Worm (Caenorhabditis elegans) whole organism, young adult: Measurements from ENCODE around the gene Y39A1A.9.

Experiments
- B0019.2 ChIP-seq: fragments of 200-800 bp; sonication (Bioruptor generic); conservative IDR thresholded peaks from 2 replicates; pipeline ENCODE4 v1.3.6; 2022; ENCODE audit warnings: missing genetic modification reagents, missing genetic modification characterization, missing compliant biosample characterization
- B0336.3 ChIP-seq: fragments of 200-800 bp; sonication (Bioruptor generic); IDR thresholded peaks from 2 replicates; pipeline ENCODE4 v1.3.6; 2022; ENCODE audit warnings: missing genetic modification characterization, missing compliant biosample characterization
- F23B12.7 ChIP-seq: sonication (generic microtip); optimal IDR thresholded peaks from 2 replicates; lab custom pipeline; 2017; ENCODE audit warnings: missing genetic modification characterization, mild to moderate bottlenecking, missing compliant biosample characterization, antibody characterized with exemption, moderate library complexity; ENCODE audit not compliant: insufficient read depth
- F39B2.1 ChIP-seq: fragments of 200-800 bp; sonication (Bioruptor generic); IDR thresholded peaks from 2 replicates; pipeline ENCODE4 v1.3.6; 2022; ENCODE audit warnings: missing genetic modification reagents, missing genetic modification characterization, missing compliant biosample characterization
- F49E8.2 ChIP-seq: sonication (generic microtip); optimal IDR thresholded peaks from 3 replicates; lab custom pipeline; 2017; ENCODE audit warnings: missing genetic modification characterization, mild to moderate bottlenecking, missing compliant biosample characterization, antibody characterized with exemption, moderate library complexity; ENCODE audit not compliant: insufficient read depth
- T07F8.4 ChIP-seq: sonication (generic microtip); optimal IDR thresholded peaks from 2 replicates; lab custom pipeline; 2016; ENCODE audit warnings: mild to moderate bottlenecking, missing genetic modification characterization, moderate library complexity, missing compliant biosample characterization
- Y67H2A.10 ChIP-seq: fragments of 200-800 bp; sonication (Bioruptor generic); conservative IDR thresholded peaks from 2 replicates; pipeline ENCODE4 v1.3.6; 2022; ENCODE audit warnings: missing genetic modification reagents, missing genetic modification characterization, missing compliant biosample characterization
- Y95B8A.8 ChIP-seq: fragments of 200-800 bp; sonication (Bioruptor generic); IDR thresholded peaks from 2 replicates; pipeline ENCODE4 v1.3.6; 2022; ENCODE audit warnings: missing genetic modification reagents, missing genetic modification characterization, missing compliant biosample characterization
- ama-1 ChIP-seq, 3 experiments: fragments of 150-350 bp in 1 of 3; sonication (generic microtip) in 2 of 3; optimal IDR thresholded peaks; 2 replicates each; lab custom pipeline; 2014 to 2018; ENCODE audit warnings: missing biosample characterization in 2 of 3, missing genetic modification characterization in 2 of 3, missing genetic modification reagents in 2 of 3
- aptf-2 ChIP-seq: fragments of 200-800 bp; sonication (Bioruptor generic); conservative IDR thresholded peaks from 2 replicates; pipeline ENCODE4 v1.3.6; 2022; ENCODE audit warnings: missing genetic modification reagents, missing genetic modification characterization, missing compliant biosample characterization
- attf-3 ChIP-seq: fragments of 200-800 bp; sonication (Bioruptor generic); conservative IDR thresholded peaks from 2 replicates; pipeline ENCODE4 v1.3.6; 2022; ENCODE audit warnings: missing genetic modification reagents, missing genetic modification characterization, missing compliant biosample characterization
- attf-5 ChIP-seq: fragments of 200-800 bp; sonication (Bioruptor generic); optimal IDR thresholded peaks from 2 replicates; lab custom pipeline; 2018; ENCODE audit warnings: mild to moderate bottlenecking, missing genetic modification characterization, missing compliant biosample characterization
- bed-2 ChIP-seq: fragments of 200-800 bp; sonication (Bioruptor generic); IDR thresholded peaks from 2 replicates; pipeline ENCODE4 v1.3.6; 2022; ENCODE audit warnings: missing genetic modification reagents, missing genetic modification characterization, missing compliant biosample characterization
- ceh-27 ChIP-seq: fragments of 200-800 bp; sonication (Bioruptor generic); optimal IDR thresholded peaks from 2 replicates; lab custom pipeline; 2018; ENCODE audit warnings: mild to moderate bottlenecking, missing genetic modification characterization, moderate library complexity, missing compliant biosample characterization
- ceh-58 ChIP-seq: fragments of 200-800 bp; sonication (Bioruptor generic); IDR thresholded peaks from 2 replicates; pipeline ENCODE4 v1.3.6; 2022; ENCODE audit warnings: missing genetic modification characterization, missing compliant biosample characterization
- ceh-79 ChIP-seq: sonication (generic microtip); optimal IDR thresholded peaks from 2 replicates; lab custom pipeline; 2017; ENCODE audit warnings: mild to moderate bottlenecking, missing genetic modification characterization, missing compliant biosample characterization
- ceh-91 ChIP-seq: fragments of 200-800 bp; sonication (Bioruptor generic); IDR thresholded peaks from 2 replicates; pipeline ENCODE4 v1.3.6; 2022; ENCODE audit warnings: missing genetic modification reagents, missing genetic modification characterization, missing compliant biosample characterization
- die-1 ChIP-seq: sonication (generic microtip); optimal IDR thresholded peaks from 2 replicates; lab custom pipeline; 2016; ENCODE audit warnings: missing genotype, mild to moderate bottlenecking, missing genetic modification characterization, missing compliant biosample characterization
- dox-1 ChIP-seq: fragments of 200-800 bp; sonication (Bioruptor generic); IDR thresholded peaks from 2 replicates; pipeline ENCODE4 v1.3.6; 2022; ENCODE audit warnings: missing genetic modification reagents, missing genetic modification characterization, missing compliant biosample characterization
- ekl-4 ChIP-seq: fragments of 200-800 bp; sonication (Bioruptor generic); IDR thresholded peaks from 2 replicates; pipeline ENCODE4 v1.3.6; 2022; ENCODE audit warnings: missing genetic modification reagents, missing genetic modification characterization, missing compliant biosample characterization
- him-1 ChIP-seq: sonication (generic microtip); optimal IDR thresholded peaks from 2 replicates; lab custom pipeline; 2016; ENCODE audit warnings: missing genotype, missing genetic modification reagents, missing genetic modification characterization, missing compliant biosample characterization
- hlh-12 ChIP-seq: sonication (generic microtip); optimal IDR thresholded peaks from 2 replicates; lab custom pipeline; 2016; ENCODE audit warnings: missing genetic modification characterization, missing compliant biosample characterization
- hmg-20 ChIP-seq: fragments of 200-800 bp; sonication (Bioruptor generic); IDR thresholded peaks from 2 replicates; pipeline ENCODE4 v1.3.6; 2022; ENCODE audit warnings: missing genetic modification reagents, missing genetic modification characterization, missing compliant biosample characterization
- hrde-1 ChIP-seq: sonication (generic microtip); optimal IDR thresholded peaks from 2 replicates; lab custom pipeline; 2016; ENCODE audit warnings: missing genetic modification characterization, mild to moderate bottlenecking, missing compliant biosample characterization, moderate library complexity, missing genotype, missing genetic modification reagents, borderline replicate concordance
- lag-1 ChIP-seq: fragments of 200-800 bp; sonication (Bioruptor generic); IDR thresholded peaks from 2 replicates; pipeline ENCODE4 v1.3.6; 2022; ENCODE audit warnings: missing genetic modification reagents, missing genetic modification characterization, missing compliant biosample characterization
- let-526 ChIP-seq: fragments of 200-800 bp; sonication (Bioruptor generic); IDR thresholded peaks from 2 replicates; pipeline ENCODE4 v1.3.6; 2022; ENCODE audit warnings: missing genetic modification reagents, missing genetic modification characterization, missing compliant biosample characterization
- lin-35 ChIP-seq, 3 experiments: fragments of 150-350 bp in 2 of 3; sonication (generic microtip) in 1 of 3; optimal IDR thresholded peaks; 2 replicates each; lab custom pipeline; 2014 to 2018; ENCODE audit warnings: missing biosample characterization in 3 of 3, missing genetic modification characterization in 3 of 3, missing genetic modification reagents in 3 of 3
- madf-6 ChIP-seq: fragments of 200-800 bp; sonication (Bioruptor generic); IDR thresholded peaks from 2 replicates; pipeline ENCODE4 v1.3.6; 2022; ENCODE audit warnings: missing genetic modification reagents, missing genetic modification characterization, missing compliant biosample characterization
- mel-28 ChIP-seq: sonication (generic microtip); optimal IDR thresholded peaks from 2 replicates; lab custom pipeline; 2016; ENCODE audit warnings: borderline replicate concordance, mild to moderate bottlenecking, missing genetic modification characterization, missing compliant biosample characterization
- nhr-120 ChIP-seq: fragments of 200-800 bp; sonication (Bioruptor generic); IDR thresholded peaks from 2 replicates; pipeline ENCODE4 v1.3.6; 2022; ENCODE audit warnings: missing genetic modification characterization, missing compliant biosample characterization
- rec-8 ChIP-seq, 2 experiments: sonication (generic microtip); optimal IDR thresholded peaks; 2 replicates each; lab custom pipeline; 2016; ENCODE audit warnings: mild to moderate bottlenecking in 2 of 2, missing genetic modification characterization in 2 of 2, missing genetic modification reagents in 2 of 2, missing genotype in 2 of 2, missing biosample characterization in 1 of 2, missing compliant biosample characterization in 1 of 2, moderate library complexity in 1 of 2
- repo-1 ChIP-seq: sonication (generic microtip); optimal IDR thresholded peaks from 2 replicates; lab custom pipeline; 2017; ENCODE audit warnings: mild to moderate bottlenecking, missing genetic modification characterization, missing compliant biosample characterization
- somi-1 ChIP-seq: fragments of 200-800 bp; sonication (Bioruptor generic); optimal IDR thresholded peaks from 2 replicates; lab custom pipeline; 2018; ENCODE audit warnings: mild to moderate bottlenecking, missing genetic modification characterization, missing compliant biosample characterization
- sptf-2 ChIP-seq: fragments of 200-800 bp; sonication (Bioruptor generic); optimal IDR thresholded peaks from 2 replicates; lab custom pipeline; 2018; ENCODE audit warnings: mild to moderate bottlenecking, missing genetic modification characterization, missing compliant biosample characterization
- tbp1 ChIP-seq: fragments of 200-800 bp; sonication (Bioruptor generic); optimal IDR thresholded peaks from 2 replicates; lab custom pipeline; 2018; ENCODE audit warnings: mild to moderate bottlenecking, missing genetic modification characterization, missing compliant biosample characterization
- tlf-1 ChIP-seq: fragments of 200-800 bp; sonication (Bioruptor generic); optimal IDR thresholded peaks from 2 replicates; lab custom pipeline; 2018; ENCODE audit warnings: mild to moderate bottlenecking, missing genetic modification characterization, missing compliant biosample characterization
- unc-62 ChIP-seq: fragments of 150-350 bp; optimal IDR thresholded peaks from 2 replicates; lab custom pipeline; 2014; ENCODE audit warnings: missing biosample characterization, missing genetic modification reagents, missing genetic modification characterization
- ztf-22 ChIP-seq: fragments of 200-800 bp; sonication (Bioruptor generic); optimal IDR thresholded peaks from 2 replicates; lab custom pipeline; 2018; ENCODE audit warnings: mild to moderate bottlenecking, missing genetic modification characterization, moderate library complexity, missing compliant biosample characterization
- ztf-26 ChIP-seq: sonication (generic microtip); optimal IDR thresholded peaks from 2 replicates; lab custom pipeline; 2017; ENCODE audit warnings: missing genetic modification characterization, missing compliant biosample characterization
- ztf-3 ChIP-seq: fragments of 200-800 bp; sonication (Bioruptor generic); optimal IDR thresholded peaks from 2 replicates; lab custom pipeline; 2018; ENCODE audit warnings: mild to moderate bottlenecking, missing genetic modification characterization, missing compliant biosample characterization
- ztf-6 ChIP-seq: fragments of 200-800 bp; sonication (Bioruptor generic); IDR thresholded peaks from 2 replicates; pipeline ENCODE4 v1.3.6; 2022; ENCODE audit warnings: missing genetic modification reagents, missing genetic modification characterization, missing compliant biosample characterization

The Y39A1A.9 gene

DNA sequence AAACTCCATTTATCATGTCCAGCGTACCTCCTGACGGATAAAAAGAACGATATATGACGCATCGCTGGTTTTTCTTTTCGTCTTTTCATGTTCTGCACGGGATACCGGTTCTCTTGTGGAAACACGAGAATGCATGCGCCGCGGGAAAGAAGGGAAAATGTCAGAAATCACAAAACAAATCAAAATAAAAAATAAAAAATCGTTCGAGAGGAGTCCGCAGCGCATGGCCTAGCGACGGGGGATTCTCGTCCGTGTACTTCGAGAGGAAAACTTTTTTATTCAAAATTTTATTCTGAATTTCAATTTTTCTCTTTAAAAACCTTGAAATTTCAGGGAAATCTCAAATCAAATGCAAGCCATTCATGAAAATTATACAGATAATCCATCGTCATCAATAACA is 12.1 kb downstream of the Y39A1A.9 start, which contains the start of the genes lron-10 and hpr-9 (continued):
- peak; percentile 50 for TF ChIP-seq tlf-1 (GFP tag; lab: Kevin White, UChicago)
- peak; percentile 67; the same call in 1 of the 2 replicates for TF ChIP-seq aptf-2
- peak; percentile 42 to 78 for TF ChIP-seq rec-8 (tag; optimal IDR thresholded peaks at IDR 0.05; lab: Kevin White, UChicago)
- TF ChIP-seq ceh-27 (GFP tag; lab: Kevin White, UChicago): peak; percentile 77
- no peak; the same call in 1 of the 2 replicates for TF ChIP-seq ekl-4
- peak; percentile 74 for TF ChIP-seq ztf-26 (tag; lab: Kevin White, UChicago)
- TF ChIP-seq bed-2: peak; percentile 82; the same call in 1 of the 2 replicates
- TF ChIP-seq F39B2.1 (GFP tag; lab: Robert Waterston, UW): no peak
- TF ChIP-seq B0019.2: peak; percentile 66; the same call in 1 of the 2 replicates
- TF ChIP-seq him-1 (tag; lab: Kevin White, UChicago): peak; percentile 58
- peak; percentile 48; the same call in 1 of the 2 replicates for TF ChIP-seq let-526
- TF ChIP-seq T07F8.4: no peak
- peak; percentile 49 for TF ChIP-seq ceh-91 (GFP tag; lab: Robert Waterston, UW)
- no peak for TF ChIP-seq sptf-2 (GFP tag; lab: Kevin White, UChicago)
- no peak for TF ChIP-seq ceh-58 (GFP tag; lab: Robert Waterston, UW)
- peak; percentile 69 for TF ChIP-seq mel-28
- no peak for TF ChIP-seq nhr-120 (GFP tag; lab: Robert Waterston, UW)
- no peak; the same call in 1 of the 2 replicates for TF ChIP-seq dox-1 (GFP tag; lab: Robert Waterston, UW)
- TF ChIP-seq hrde-1: peak; percentile 14
- peak; percentile 42 for TF ChIP-seq ztf-22 (GFP tag; lab: Kevin White, UChicago)
- no peak for TF ChIP-seq ztf-3 (GFP tag; lab: Kevin White, UChicago)
- peak; percentile 78 for TF ChIP-seq madf-6 (GFP tag; lab: Robert Waterston, UW)
- TF ChIP-seq ztf-6 (GFP tag; lab: Robert Waterston, UW): 0 out of 2 replicates have a peak, but pooled peaks have one; percentile 27
- 0 out of 2 replicates have a peak, but pooled peaks have one; percentile 40 for TF ChIP-seq hmg-20
- no peak for TF ChIP-seq lag-1 (GFP tag; lab: Robert Waterston, UW)
- TF ChIP-seq Y67H2A.10 (GFP tag; lab: Robert Waterston, UW): no peak
- no peak for TF ChIP-seq F23B12.7 (tag; lab: Kevin White, UChicago)
- peak; percentile 72 for TF ChIP-seq B0336.3 (GFP tag; lab: Robert Waterston, UW)
- peak; percentile 1 for TF ChIP-seq die-1
- peak; percentile 66 for TF ChIP-seq attf-5 (GFP tag; lab: Kevin White, UChicago)

- TF ChIP-seq ceh-79 (tag; lab: Kevin White, UChicago) (no peak), lin-35 (GFP tag; optimal IDR thresholded peaks at IDR 0.05; lab: Kevin White, UChicago) (peak in 1 of 3 experiments; percentile 16)
These were observed 18.1 kb downstream of the Y39A1A.9 start, which contains the start of gene mrpl-22 for ce11 chrIII:10615166-10615565. TSS of gene mrpl-22 (plus strand) at chrIII:10615466.

ce11 chrIII:10612333-10612732 is 21.0 kb downstream of the Y39A1A.9 start, which contains the start of gene Y39A1A.24:
TSS of gene Y39A1A.24 (plus strand) at chrIII:10612633.
- TF ChIP-seq repo-1 (tag; lab: Kevin White, UChicago) (no peak), ztf-22 (GFP tag; lab: Kevin White, UChicago) (no peak), tbp1 (no peak), ztf-26 (tag; lab: Kevin White, UChicago) (no peak), somi-1 (GFP tag; lab: Kevin White, UChicago) (no peak), ama-1 (optimal IDR thresholded peaks at IDR 0.05; lab: Kevin White, UChicago) (no peak), ama-1 (GFP tag; optimal IDR thresholded peaks at IDR 0.05; lab: Kevin White, UChicago) (no peak), F49E8.2 (tag; lab: Kevin White, UChicago) (no peak), unc-62 (GFP tag; lab: Kevin White, UChicago) (no peak), hlh-12 (tag; lab: Kevin White, UChicago) (no peak), attf-3 (GFP tag; lab: Robert Waterston, UW) (no peak), Y95B8A.8 (GFP tag; lab: Robert Waterston, UW) (no peak)
